Worm (Caenorhabditis elegans) whole organism, L3 larva: Measurements from ENCODE around the gene pqn-15.

Experiments
- ZK546.5 ChIP-seq: sonication (generic microtip); optimal IDR thresholded peaks from 2 replicates; lab custom pipeline; 2017; ENCODE audit warnings: missing biosample characterization, missing genetic modification characterization
- aly-2 ChIP-seq: fragments of 150-350 bp; optimal IDR thresholded peaks from 2 replicates; lab custom pipeline; 2014; ENCODE audit warnings: missing biosample characterization, missing genetic modification characterization
- ceh-28 ChIP-seq: fragments of 150-350 bp; optimal IDR thresholded peaks from 2 replicates; lab custom pipeline; 2014; ENCODE audit warnings: missing biosample characterization, missing genetic modification reagents, missing genetic modification characterization
- ceh-9 ChIP-seq: sonication (generic microtip); optimal IDR thresholded peaks from 2 replicates; lab custom pipeline; 2018; ENCODE audit warnings: missing biosample characterization, missing genetic modification characterization
- daf-12 ChIP-seq: fragments of 150-350 bp; optimal IDR thresholded peaks from 2 replicates; lab custom pipeline; 2014; ENCODE audit warnings: missing biosample characterization, missing genetic modification reagents, missing genetic modification characterization
- egl-27 ChIP-seq: sonication (generic microtip); optimal IDR thresholded peaks from 4 replicates; lab custom pipeline; 2017; ENCODE audit warnings: missing biosample characterization, missing genetic modification reagents, missing genetic modification characterization
- egl-5 ChIP-seq: fragments of 150-350 bp; optimal IDR thresholded peaks from 2 replicates; lab custom pipeline; 2017; ENCODE audit warnings: missing biosample characterization, missing genetic modification reagents, missing genetic modification characterization, inconsistent platforms
- elt-1 ChIP-seq: fragments of 150-350 bp; optimal IDR thresholded peaks from 2 replicates; lab custom pipeline; 2014; ENCODE audit warnings: missing biosample characterization, missing genetic modification characterization
- elt-2 ChIP-seq: sonication (generic microtip); optimal IDR thresholded peaks from 2 replicates; lab custom pipeline; 2016; ENCODE audit warnings: missing genetic modification reagents, mild to moderate bottlenecking, missing genetic modification characterization, missing compliant biosample characterization
- elt-3 ChIP-seq, 3 experiments: fragments of 150-350 bp in 1 of 3; sonication (generic microtip) in 2 of 3; optimal IDR thresholded peaks; 2 replicates in 2 of 3; 4 replicates in 1 of 3; lab custom pipeline; 2014 to 2017; ENCODE audit warnings: missing biosample characterization in 3 of 3, missing genetic modification characterization in 3 of 3
- eor-1 ChIP-seq, 2 experiments: fragments of 150-350 bp; optimal IDR thresholded peaks; 2 replicates each; lab custom pipeline; 2014 to 2018; ENCODE audit warnings: missing biosample characterization in 2 of 2, missing genetic modification characterization in 2 of 2
- fkh-10 ChIP-seq: sonication (generic microtip); optimal IDR thresholded peaks from 2 replicates; lab custom pipeline; 2017; ENCODE audit warnings: missing biosample characterization, missing genetic modification reagents, missing genetic modification characterization
- fkh-2 ChIP-seq: fragments of 150-350 bp; optimal IDR thresholded peaks from 2 replicates; lab custom pipeline; 2014; ENCODE audit warnings: missing biosample characterization, missing genetic modification reagents, missing genetic modification characterization
- fos-1 ChIP-seq: fragments of 150-350 bp; optimal IDR thresholded peaks from 2 replicates; lab custom pipeline; 2014; ENCODE audit warnings: missing biosample characterization, missing genetic modification characterization
- hmg-11 ChIP-seq: sonication (generic microtip); optimal IDR thresholded peaks from 2 replicates; lab custom pipeline; 2016; ENCODE audit warnings: missing genetic modification characterization, missing compliant biosample characterization
- jun-1 ChIP-seq: fragments of 150-350 bp; optimal IDR thresholded peaks from 2 replicates; lab custom pipeline; 2014; ENCODE audit warnings: missing biosample characterization, missing genetic modification reagents, missing genetic modification characterization
- lin-15B ChIP-seq: fragments of 150-350 bp; optimal IDR thresholded peaks from 2 replicates; lab custom pipeline; 2014; ENCODE audit warnings: missing biosample characterization, missing genetic modification characterization
- lin-39 ChIP-seq: fragments of 150-350 bp; optimal IDR thresholded peaks from 2 replicates; lab custom pipeline; 2018; ENCODE audit warnings: missing biosample characterization, missing genetic modification reagents, missing genetic modification characterization
- lsy-12 ChIP-seq: sonication (generic microtip); optimal IDR thresholded peaks from 2 replicates; lab custom pipeline; 2016; ENCODE audit warnings: mild to moderate bottlenecking, missing genetic modification characterization, missing compliant biosample characterization
- mdl-1 ChIP-seq: fragments of 150-350 bp; optimal IDR thresholded peaks from 2 replicates; lab custom pipeline; 2014; ENCODE audit warnings: missing biosample characterization, missing genetic modification characterization
- mml-1 ChIP-seq: fragments of 150-350 bp; sonication (generic microtip); optimal IDR thresholded peaks from 3 replicates; lab custom pipeline; 2014; ENCODE audit warnings: missing biosample characterization, missing genetic modification characterization
- nfya-1 ChIP-seq: sonication (generic microtip); optimal IDR thresholded peaks from 2 replicates; lab custom pipeline; 2017; ENCODE audit warnings: missing genetic modification characterization, mild to moderate bottlenecking, missing compliant biosample characterization, antibody characterized with exemption, moderate library complexity; ENCODE audit not compliant: insufficient read depth
- nhr-11 ChIP-seq: fragments of 150-350 bp; optimal IDR thresholded peaks from 2 replicates; lab custom pipeline; 2014; ENCODE audit warnings: missing biosample characterization, missing genetic modification characterization
- nhr-23 ChIP-seq: fragments of 150-350 bp; optimal IDR thresholded peaks from 2 replicates; lab custom pipeline; 2014; ENCODE audit warnings: missing biosample characterization, missing genetic modification reagents, missing genetic modification characterization
- nhr-237 ChIP-seq: fragments of 150-350 bp; optimal IDR thresholded peaks from 2 replicates; lab custom pipeline; 2014; ENCODE audit warnings: missing biosample characterization, missing genetic modification characterization
- nhr-25 ChIP-seq: sonication (generic microtip); optimal IDR thresholded peaks from 2 replicates; lab custom pipeline; 2017; ENCODE audit warnings: missing biosample characterization, missing genetic modification characterization
- nhr-28 ChIP-seq: fragments of 150-350 bp; optimal IDR thresholded peaks from 2 replicates; lab custom pipeline; 2014; ENCODE audit warnings: missing biosample characterization, missing genetic modification characterization
- nhr-43 ChIP-seq: sonication (generic microtip); optimal IDR thresholded peaks from 2 replicates; lab custom pipeline; 2016; ENCODE audit warnings: mild to moderate bottlenecking, missing genetic modification characterization, missing compliant biosample characterization; ENCODE audit not compliant: poor library complexity, severe bottlenecking
- nhr-67 ChIP-seq: fragments of 150-350 bp; optimal IDR thresholded peaks from 2 replicates; lab custom pipeline; 2014; ENCODE audit warnings: missing biosample characterization, missing genetic modification characterization
- nhr-76 ChIP-seq: fragments of 150-350 bp; sonication (generic microtip); optimal IDR thresholded peaks from 5 replicates; lab custom pipeline; 2014; ENCODE audit warnings: missing biosample characterization, missing genetic modification characterization
- nhr-77 ChIP-seq: fragments of 150-350 bp; optimal IDR thresholded peaks from 2 replicates; lab custom pipeline; 2014; ENCODE audit warnings: missing biosample characterization, missing genetic modification characterization
- pha-4 ChIP-seq: fragments of 150-350 bp; optimal IDR thresholded peaks from 2 replicates; lab custom pipeline; 2014; ENCODE audit warnings: missing biosample characterization, missing genetic modification reagents, missing genetic modification characterization
- sea-2 ChIP-seq: fragments of 150-350 bp; sonication (generic microtip); optimal IDR thresholded peaks from 4 replicates; lab custom pipeline; 2014; ENCODE audit warnings: missing biosample characterization, missing genetic modification reagents, missing genetic modification characterization
- skn-1 ChIP-seq: fragments of 150-350 bp; optimal IDR thresholded peaks from 2 replicates; lab custom pipeline; 2014; ENCODE audit warnings: missing biosample characterization, missing genetic modification characterization
- snpc-4 ChIP-seq: fragments of 150-350 bp; optimal IDR thresholded peaks from 2 replicates; lab custom pipeline; 2014; ENCODE audit warnings: missing biosample characterization, missing genetic modification characterization
- unc-39 ChIP-seq: sonication (generic microtip); optimal IDR thresholded peaks from 4 replicates; lab custom pipeline; 2017; ENCODE audit warnings: missing biosample characterization, missing genetic modification characterization
- unc-62 ChIP-seq: fragments of 150-350 bp; sonication (generic microtip); optimal IDR thresholded peaks from 4 replicates; lab custom pipeline; 2014; ENCODE audit warnings: missing biosample characterization, missing genetic modification reagents, missing genetic modification characterization
- zag-1 ChIP-seq: fragments of 150-350 bp; optimal IDR thresholded peaks from 2 replicates; lab custom pipeline; 2014; ENCODE audit warnings: missing biosample characterization, missing genetic modification characterization
- ztf-11 ChIP-seq: fragments of 150-350 bp; optimal IDR thresholded peaks from 2 replicates; lab custom pipeline; 2014; ENCODE audit warnings: missing biosample characterization, missing genetic modification characterization
- ztf-4 ChIP-seq: fragments of 150-350 bp; optimal IDR thresholded peaks from 2 replicates; lab custom pipeline; 2014; ENCODE audit warnings: missing biosample characterization, missing genetic modification characterization

Gene pqn-15

ce11 chrX:4314939-4315338 lies 8.2 kb upstream of the pqn-15 start:
- TF ChIP-seq fkh-10 (peak; percentile 87), unc-39 (tag; lab: Kevin White, UChicago) (no peak), ztf-4 (tag; lab: Kevin White, UChicago) (no peak), egl-5 (tag; lab: Kevin White, UChicago) (no peak)

ce11 chrX:4311668-4312067 lies 4.9 kb upstream of the pqn-15 start, which contains the start of gene C52B9.8:
TSS of gene C52B9.8 (minus strand) at chrX:4311768.
- TF ChIP-seq zag-1, result no peak
- no peak for TF ChIP-seq skn-1 (tag; lab: Kevin White, UChicago)
- no peak for TF ChIP-seq fos-1 (tag; lab: Kevin White, UChicago)
- no peak for TF ChIP-seq elt-3 (tag; optimal IDR thresholded peaks at IDR 0.05; lab: Kevin White, UChicago)
- no peak for TF ChIP-seq daf-12 (tag; lab: Kevin White, UChicago)
- TF ChIP-seq lin-15B (tag; lab: Kevin White, UChicago), result no peak
- no peak for TF ChIP-seq nhr-23 (tag; lab: Kevin White, UChicago)
- TF ChIP-seq nhr-76 (tag; lab: Kevin White, UChicago), result no peak
- no peak for TF ChIP-seq nhr-11 (tag; lab: Kevin White, UChicago)

ce11 chrX:4307559-4308005 lies 821 bp upstream of the pqn-15 start:
- TF ChIP-seq unc-62 (no peak), ztf-11 (tag; lab: Kevin White, UChicago) (no peak), nhr-77 (tag; lab: Kevin White, UChicago) (no peak), ztf-4 (tag; lab: Kevin White, UChicago) (no peak), nhr-25 (tag; lab: Kevin White, UChicago) (peak; percentile 50), ceh-28 (no peak), mdl-1 (tag; lab: Kevin White, UChicago) (no peak), nhr-67 (no peak), elt-3 (tag; optimal IDR thresholded peaks at IDR 0.05; lab: Kevin White, UChicago) (no peak), nhr-23 (tag; lab: Kevin White, UChicago) (no peak), lin-15B (tag; lab: Kevin White, UChicago) (no peak), eor-1 (tag; optimal IDR thresholded peaks at IDR 0.05; lab: Kevin White, UChicago) (no peak), lin-39 (tag; lab: Kevin White, UChicago) (no peak), skn-1 (tag; lab: Kevin White, UChicago) (no peak), snpc-4 (tag; lab: Kevin White, UChicago) (no peak), nhr-28 (tag; lab: Kevin White, UChicago) (no peak), daf-12 (tag; lab: Kevin White, UChicago) (no peak), jun-1 (no peak), aly-2 (tag; lab: Kevin White, UChicago) (no peak), elt-1 (tag; lab: Kevin White, UChicago) (no peak), ZK546.5 (tag; lab: Kevin White, UChicago) (no peak), hmg-11 (peak; percentile 75), pha-4 (no peak), nhr-237 (tag; lab: Kevin White, UChicago) (no peak), ceh-9 (tag; lab: Kevin White, UChicago) (no peak), sea-2 (GFP tag; lab: Kevin White, UChicago) (no peak), unc-39 (tag; lab: Kevin White, UChicago) (no peak), elt-2 (tag; lab: Kevin White, UChicago) (peak; percentile 25), egl-5 (tag; lab: Kevin White, UChicago) (no peak), egl-27 (tag; lab: Kevin White, UChicago) (no peak), fkh-10 (no peak), mml-1 (no peak), nfya-1 (tag; lab: Kevin White, UChicago) (peak; percentile 44), fkh-2 (tag; lab: Kevin White, UChicago) (no peak), nhr-43 (tag; lab: Kevin White, UChicago) (no peak), lsy-12 (peak; percentile 19)
